Fruit fly (Drosophila melanogaster) whole organism, embryonic: ENCODE measurements around the gene CG32944.

ENCODE experiments used
- Abd-B ChIP-seq: fragments of 200-800 bp; sonication (Bioruptor generic); optimal IDR thresholded peaks from 2 replicates; lab custom pipeline; 2018; ENCODE audit warnings: missing biosample characterization, mild to moderate bottlenecking, missing genetic modification characterization, moderate library complexity
- Antp ChIP-seq: fragments of 200-800 bp; sonication (Bioruptor generic); optimal IDR thresholded peaks from 3 replicates; lab custom pipeline; 2016; ENCODE audit warnings: missing biosample characterization, missing genetic modification characterization
- Atf3 ChIP-seq: fragments of 200-800 bp; sonication (Bioruptor generic); optimal IDR thresholded peaks from 3 replicates; lab custom pipeline; 2016; ENCODE audit warnings: missing biosample characterization, missing genetic modification characterization
- Atf6 ChIP-seq: fragments of 200-800 bp; sonication (Bioruptor generic); IDR thresholded peaks from 2 replicates; pipeline ENCODE4 v1.3.6; 2022; ENCODE audit warnings: missing biosample characterization, missing genetic modification characterization
- B-H1 ChIP-seq: fragments of 200-800 bp; sonication (Bioruptor generic); IDR thresholded peaks from 3 replicates; pipeline ENCODE4 v1.3.6; 2022; ENCODE audit warnings: missing biosample characterization, missing genetic modification characterization
- Bgb ChIP-seq: fragments of 200-800 bp; sonication (Bioruptor generic); IDR thresholded peaks from 2 replicates; pipeline ENCODE4 v1.3.6; 2022; ENCODE audit warnings: missing biosample characterization, missing genetic modification characterization; ENCODE audit not compliant: partially characterized antibody
- CG10431 ChIP-seq: fragments of 200-800 bp; sonication (Bioruptor generic); optimal IDR thresholded peaks from 3 replicates; lab custom pipeline; 2018; ENCODE audit warnings: missing biosample characterization, mild to moderate bottlenecking, missing genetic modification characterization
- CG12769 ChIP-seq: fragments of 200-800 bp; sonication (Bioruptor generic); optimal IDR thresholded peaks from 2 replicates; lab custom pipeline; 2019; ENCODE audit warnings: missing biosample characterization, mild to moderate bottlenecking, missing genetic modification characterization, moderate library complexity
- CG13775 ChIP-seq: fragments of 200-800 bp; sonication (Bioruptor generic); optimal IDR thresholded peaks from 3 replicates; lab custom pipeline; 2017; ENCODE audit warnings: missing biosample characterization, mild to moderate bottlenecking, missing genetic modification characterization
- CG13894 ChIP-seq: fragments of 200-800 bp; sonication (Bioruptor generic); optimal IDR thresholded peaks from 3 replicates; lab custom pipeline; 2018; ENCODE audit warnings: missing biosample characterization, mild to moderate bottlenecking, missing genetic modification characterization, moderate library complexity
- CG14050 ChIP-seq: fragments of 200-800 bp; sonication (Bioruptor generic); IDR thresholded peaks from 3 replicates; pipeline ENCODE4 v1.3.6; 2022; ENCODE audit warnings: missing biosample characterization, missing genetic modification characterization
- CG17361 ChIP-seq: fragments of 200-800 bp; sonication (Bioruptor generic); IDR thresholded peaks from 3 replicates; pipeline ENCODE4 v1.3.6; 2022; ENCODE audit warnings: missing biosample characterization, missing genetic modification characterization
- CG17385 ChIP-seq: fragments of 200-800 bp; sonication (Bioruptor generic); optimal IDR thresholded peaks from 3 replicates; lab custom pipeline; 2018; ENCODE audit warnings: missing biosample characterization, mild to moderate bottlenecking, missing genetic modification characterization
- CG2202 ChIP-seq: fragments of 200-800 bp; sonication (Bioruptor generic); optimal IDR thresholded peaks from 2 replicates; lab custom pipeline; 2018; ENCODE audit warnings: missing biosample characterization, mild to moderate bottlenecking, missing genetic modification characterization
- CG4282 ChIP-seq: fragments of 200-800 bp; sonication (Bioruptor generic); optimal IDR thresholded peaks from 2 replicates; lab custom pipeline; 2016; ENCODE audit warnings: missing biosample characterization, missing genetic modification characterization
- CG4328 ChIP-seq: fragments of 200-800 bp; sonication (Bioruptor generic); optimal IDR thresholded peaks from 3 replicates; lab custom pipeline; 2017; ENCODE audit warnings: missing biosample characterization, missing genetic modification reagents, missing genetic modification characterization
- CG5180 ChIP-seq: fragments of 200-800 bp; sonication (Bioruptor generic); optimal IDR thresholded peaks from 3 replicates; lab custom pipeline; 2017; ENCODE audit warnings: missing biosample characterization, missing genetic modification characterization, mild to moderate bottlenecking, moderate library complexity, missing genetic modification reagents
- CG7839 ChIP-seq: fragments of 200-800 bp; sonication (Bioruptor generic); optimal IDR thresholded peaks from 3 replicates; lab custom pipeline; 2018; ENCODE audit warnings: missing biosample characterization, mild to moderate bottlenecking, missing genetic modification characterization, moderate library complexity
- CG8924 ChIP-seq: fragments of 200-800 bp; optimal IDR thresholded peaks from 3 replicates; lab custom pipeline; 2019; ENCODE audit warnings: missing biosample characterization, mild to moderate bottlenecking, missing genetic modification characterization, moderate library complexity
- CG9609 ChIP-seq: fragments of 200-800 bp; sonication (Bioruptor generic); optimal IDR thresholded peaks from 3 replicates; lab custom pipeline; 2016; ENCODE audit warnings: missing biosample characterization, missing genetic modification characterization
- Dll ChIP-seq: fragments of 200-800 bp; sonication (Bioruptor generic); IDR thresholded peaks from 4 replicates; pipeline ENCODE4 v1.3.6; 2022; ENCODE audit warnings: missing biosample characterization, missing genetic modification characterization; ENCODE audit not compliant: partially characterized antibody
- Drgx ChIP-seq: fragments of 200-800 bp; sonication (Bioruptor generic); IDR thresholded peaks from 2 replicates; pipeline ENCODE4 v1.3.6; 2022; ENCODE audit warnings: missing biosample characterization, missing genetic modification characterization
- HmgD ChIP-seq: fragments of 200-800 bp; sonication (Bioruptor generic); optimal IDR thresholded peaks from 3 replicates; lab custom pipeline; 2016; ENCODE audit warnings: missing biosample characterization, missing genetic modification characterization
- HmgZ ChIP-seq: fragments of 200-800 bp; sonication (Bioruptor generic); optimal IDR thresholded peaks from 2 replicates; lab custom pipeline; 2018; ENCODE audit warnings: missing biosample characterization, mild to moderate bottlenecking, missing genetic modification characterization
- MESR4 ChIP-seq: fragments of 200-800 bp; sonication (Bioruptor generic); optimal IDR thresholded peaks from 2 replicates; lab custom pipeline; 2018; ENCODE audit warnings: missing biosample characterization, mild to moderate bottlenecking, missing genetic modification characterization, moderate library complexity
- Mes4 ChIP-seq: fragments of 200-800 bp; sonication (Bioruptor generic); optimal IDR thresholded peaks from 2 replicates; lab custom pipeline; 2016; ENCODE audit warnings: missing biosample characterization, missing genetic modification characterization
- Nf-YC ChIP-seq: fragments of 200-800 bp; optimal IDR thresholded peaks from 3 replicates; lab custom pipeline; 2019; ENCODE audit warnings: missing biosample characterization, mild to moderate bottlenecking, missing genetic modification characterization, moderate library complexity
- Pdp1 ChIP-seq, 2 experiments: fragments of 200-800 bp; sonication (Bioruptor generic); optimal IDR thresholded peaks; 3 replicates each; lab custom pipeline; 2016; ENCODE audit warnings: missing biosample characterization in 2 of 2, missing genetic modification characterization in 2 of 2, mild to moderate bottlenecking in 1 of 2, moderate library complexity in 1 of 2
- Spps ChIP-seq: fragments of 200-800 bp; sonication (Bioruptor generic); optimal IDR thresholded peaks from 2 replicates; lab custom pipeline; 2018; ENCODE audit warnings: missing biosample characterization, mild to moderate bottlenecking, missing genetic modification characterization
- Sry-δ ChIP-seq: fragments of 200-800 bp; sonication (Bioruptor generic); optimal IDR thresholded peaks from 2 replicates; lab custom pipeline; 2016; ENCODE audit warnings: missing biosample characterization, missing genetic modification characterization
- Xrp1 ChIP-seq: fragments of 200-800 bp; sonication (Bioruptor generic); IDR thresholded peaks from 2 replicates; pipeline ENCODE4 v1.3.6; 2022; ENCODE audit warnings: missing biosample characterization, missing genetic modification characterization
- YL-1 ChIP-seq: fragments of 200-800 bp; sonication (Bioruptor generic); optimal IDR thresholded peaks from 3 replicates; lab custom pipeline; 2017; ENCODE audit warnings: missing biosample characterization, mild to moderate bottlenecking, missing genetic modification characterization
- bbx ChIP-seq: fragments of 200-800 bp; sonication (Bioruptor generic); IDR thresholded peaks from 2 replicates; pipeline ENCODE4 v1.3.6; 2022; ENCODE audit warnings: missing biosample characterization, missing genetic modification characterization; ENCODE audit not compliant: partially characterized antibody
- chn ChIP-seq: fragments of 200-800 bp; sonication (Bioruptor generic); optimal IDR thresholded peaks from 2 replicates; lab custom pipeline; 2016; ENCODE audit warnings: missing biosample characterization, missing genetic modification characterization
- dm ChIP-seq: fragments of 200-800 bp; sonication (Bioruptor generic); optimal IDR thresholded peaks from 3 replicates; lab custom pipeline; 2016; ENCODE audit warnings: missing biosample characterization, missing genetic modification characterization
- esg ChIP-seq: fragments of 200-800 bp; sonication (Bioruptor generic); conservative IDR thresholded peaks from 2 replicates; pipeline ENCODE4 v1.3.6; 2022; ENCODE audit warnings: missing biosample characterization, missing genetic modification characterization
- ftz-f1 ChIP-seq: fragments of 200-800 bp; sonication (Bioruptor generic); optimal IDR thresholded peaks from 2 replicates; lab custom pipeline; 2016; ENCODE audit warnings: missing biosample characterization, missing genetic modification characterization
- fu2 ChIP-seq: fragments of 200-800 bp; sonication (Bioruptor generic); optimal IDR thresholded peaks from 2 replicates; lab custom pipeline; 2016; ENCODE audit warnings: missing biosample characterization, missing genetic modification characterization
- gt ChIP-seq: fragments of 200-800 bp; sonication (Bioruptor generic); IDR thresholded peaks from 2 replicates; pipeline ENCODE4 v1.3.6; 2022; ENCODE audit warnings: missing biosample characterization, missing genetic modification characterization
- hb ChIP-seq: fragments of 200-800 bp; sonication (Bioruptor generic); IDR thresholded peaks from 3 replicates; pipeline ENCODE4 v1.3.6; 2022; ENCODE audit warnings: missing biosample characterization, missing genetic modification characterization; ENCODE audit not compliant: partially characterized antibody
- her ChIP-seq: fragments of 200-800 bp; sonication (Bioruptor generic); optimal IDR thresholded peaks from 2 replicates; lab custom pipeline; 2016; ENCODE audit warnings: missing biosample characterization, missing genetic modification characterization
- pzg ChIP-seq: fragments of 200-800 bp; sonication (Bioruptor generic); optimal IDR thresholded peaks from 3 replicates; lab custom pipeline; 2018; ENCODE audit warnings: missing biosample characterization, mild to moderate bottlenecking, missing genetic modification characterization, moderate library complexity
- sna ChIP-seq: fragments of 200-800 bp; sonication (Bioruptor generic); IDR thresholded peaks from 2 replicates; pipeline ENCODE4 v1.3.6; 2022; ENCODE audit warnings: missing biosample characterization, missing genetic modification characterization; ENCODE audit not compliant: partially characterized antibody
- stc ChIP-seq: fragments of 200-800 bp; sonication (Bioruptor generic); IDR thresholded peaks from 2 replicates; pipeline ENCODE4 v1.3.6; 2022; ENCODE audit warnings: missing biosample characterization, missing genetic modification characterization
- trem ChIP-seq: fragments of 200-800 bp; optimal IDR thresholded peaks from 3 replicates; lab custom pipeline; 2019; ENCODE audit warnings: missing biosample characterization, mild to moderate bottlenecking, missing genetic modification characterization, moderate library complexity
- zen2 ChIP-seq: fragments of 200-800 bp; sonication (Bioruptor generic); IDR thresholded peaks from 3 replicates; pipeline ENCODE4 v1.3.6; 2022; ENCODE audit warnings: missing biosample characterization, missing genetic modification characterization; ENCODE audit not compliant: partially characterized antibody
- zfh1 ChIP-seq: fragments of 200-800 bp; sonication (Bioruptor generic); IDR thresholded peaks from 3 replicates; pipeline ENCODE4 v1.3.6; 2022; ENCODE audit warnings: missing biosample characterization, missing genetic modification characterization

The CG32944 gene

DNA sequence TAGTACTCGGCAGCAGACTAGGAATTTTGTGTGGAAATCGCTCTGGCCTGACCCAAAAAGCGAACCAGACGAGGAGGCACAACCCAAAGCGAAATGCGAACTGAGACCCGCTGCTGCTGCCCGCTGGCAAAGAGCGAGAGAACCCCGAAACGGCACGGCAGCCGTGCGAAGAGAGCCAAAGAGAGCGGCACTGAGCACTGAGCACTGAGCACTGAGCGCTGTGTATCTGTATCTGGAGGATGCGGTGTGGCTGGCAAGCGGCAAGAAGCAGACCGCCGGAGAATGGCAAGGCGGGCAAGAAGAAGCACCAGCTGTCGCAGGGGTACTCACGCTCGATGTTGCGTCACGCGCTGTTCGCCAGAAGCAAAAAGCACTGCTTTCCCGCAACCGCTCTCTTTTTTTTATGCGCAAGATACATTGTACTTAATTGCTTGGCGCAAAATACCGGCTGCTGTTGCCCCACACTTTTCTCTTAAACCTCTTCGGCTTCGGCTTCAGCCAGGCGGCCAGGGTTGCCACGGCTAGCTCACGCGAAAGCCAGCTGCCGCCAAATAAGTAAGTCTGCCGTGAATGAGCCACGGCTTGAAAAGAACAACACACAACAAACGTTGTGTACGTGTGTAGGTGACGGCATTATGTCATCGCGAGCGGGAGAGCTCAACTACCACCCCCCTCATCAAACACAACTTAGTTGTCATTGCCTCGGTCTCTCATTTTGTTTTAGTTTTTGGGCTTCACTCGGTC lies 34.0 kb upstream of the CG32944 start (continued):
- TF ChIP-seq CG4328: no peak
- peak; percentile 8 for TF ChIP-seq Sry-δ (GFP tag; lab: Kevin White, UChicago)
- TF ChIP-seq Spps: no peak
- peak; percentile 68; the same call in 3 of the 4 replicates for TF ChIP-seq Dll
- TF ChIP-seq HmgD (GFP tag; lab: Kevin White, UChicago): peak; percentile 74
- 0 out of 2 replicates have a peak, but pooled peaks have one; percentile 26 for TF ChIP-seq sna (GFP tag; lab: Robert Waterston, UW)
- peak; percentile 68 for TF ChIP-seq CG12769 (tag; lab: Kevin White, UChicago)
- TF ChIP-seq Atf6 (GFP tag; lab: Robert Waterston, UW): peak; percentile 27; the same call in 1 of the 2 replicates
- no peak for TF ChIP-seq CG13775 (GFP tag; lab: Kevin White, UChicago)
- TF ChIP-seq pzg (GFP tag; lab: Kevin White, UChicago): peak; percentile 69
- TF ChIP-seq gt: peak; percentile 21; the same call in 1 of the 2 replicates
- TF ChIP-seq CG17361 (GFP tag; lab: Robert Waterston, UW): peak; percentile 23; the same call in 1 of the 3 replicates
- no peak for TF ChIP-seq CG7839 (tag; lab: Kevin White, UChicago)
- peak; percentile 50; the same call in 2 of the 3 replicates for TF ChIP-seq zen2 (GFP tag; lab: Robert Waterston, UW)
- TF ChIP-seq esg (GFP tag; lab: Robert Waterston, UW): no peak
- TF ChIP-seq hb (GFP tag; lab: Robert Waterston, UW): 0 out of 3 replicates have a peak, but pooled peaks have one; percentile 11
- peak; percentile 33; the same call in 1 of the 2 replicates for TF ChIP-seq Xrp1 (GFP tag; lab: Robert Waterston, UW)
- TF ChIP-seq CG2202 (tag; lab: Kevin White, UChicago): no peak
- no peak for TF ChIP-seq fu2 (GFP tag; lab: Kevin White, UChicago)
- TF ChIP-seq stc: peak; percentile 41; the same call in 1 of the 2 replicates
- TF ChIP-seq Nf-YC (tag; lab: Kevin White, UChicago): peak; percentile 17
- TF ChIP-seq MESR4 (GFP tag; lab: Kevin White, UChicago): peak; percentile 61
- TF ChIP-seq B-H1 (GFP tag; lab: Robert Waterston, UW): no peak; the same call in 2 of the 3 replicates
- TF ChIP-seq dm (GFP tag; lab: Kevin White, UChicago): peak; percentile 72
- no peak for TF ChIP-seq Abd-B (GFP tag; lab: Kevin White, UChicago)
- TF ChIP-seq Drgx (GFP tag; lab: Robert Waterston, UW): 0 out of 2 replicates have a peak, but pooled peaks have one; percentile 21
- peak; percentile 41 for TF ChIP-seq HmgZ (tag; lab: Kevin White, UChicago)
- TF ChIP-seq CG13894 (tag; lab: Kevin White, UChicago): peak; percentile 60
- TF ChIP-seq ftz-f1 (GFP tag; lab: Kevin White, UChicago): peak; percentile 32
- no peak for TF ChIP-seq CG9609 (GFP tag; lab: Kevin White, UChicago)
- no peak for TF ChIP-seq CG14050
- TF ChIP-seq trem: peak; percentile 5
- peak in 1 of 2 experiments; percentile 100 for TF ChIP-seq Pdp1 (GFP tag; optimal IDR thresholded peaks at IDR 0.05; lab: Kevin White, UChicago)
- TF ChIP-seq her (GFP tag; lab: Kevin White, UChicago): peak; percentile 10
- peak; percentile 91 for TF ChIP-seq YL-1
- peak; percentile 100 for TF ChIP-seq CG17385 (GFP tag; lab: Kevin White, UChicago)
- peak; percentile 96 for TF ChIP-seq CG5180 (GFP tag; lab: Kevin White, UChicago)
- TF ChIP-seq bbx (GFP tag; lab: Robert Waterston, UW): peak; percentile 59
- TF ChIP-seq Bgb (GFP tag; lab: Robert Waterston, UW): peak; percentile 47; the same call in 1 of the 2 replicates
- TF ChIP-seq CG8924 (tag; lab: Kevin White, UChicago): peak; percentile 18
- TF ChIP-seq CG4282 (GFP tag; lab: Kevin White, UChicago): peak; percentile 13
- TF ChIP-seq CG10431: peak; percentile 73
- peak; percentile 49 for TF ChIP-seq Atf3 (GFP tag; lab: Kevin White, UChicago)
- TF ChIP-seq zfh1 (GFP tag; lab: Robert Waterston, UW): 0 out of 3 replicates have a peak, but pooled peaks have one; percentile 15
- peak; percentile 7 for TF ChIP-seq chn (GFP tag; lab: Kevin White, UChicago)
- no peak for TF ChIP-seq Antp (GFP tag; lab: Kevin White, UChicago)
- TF ChIP-seq Mes4 (GFP tag; lab: Kevin White, UChicago): no peak
